Worm (Caenorhabditis elegans) whole organism, L1 larva: ENCODE results near the gene srx-48.

Experiments
- C04F5.9 ChIP-seq: sonication (generic microtip); optimal IDR thresholded peaks from 2 replicates; lab custom pipeline; 2016; ENCODE audit warnings: missing genetic modification characterization, missing compliant biosample characterization
- F16B12.6 ChIP-seq: fragments of 150-350 bp; optimal IDR thresholded peaks from 2 replicates; lab custom pipeline; 2014; ENCODE audit warnings: missing biosample characterization, missing genetic modification characterization
- alr-1 ChIP-seq: fragments of 200-800 bp; sonication (Bioruptor generic); optimal IDR thresholded peaks from 2 replicates; lab custom pipeline; 2018; ENCODE audit warnings: borderline replicate concordance, mild to moderate bottlenecking, missing genetic modification characterization, missing compliant biosample characterization
- ceh-63 ChIP-seq: fragments of 200-800 bp; sonication (Bioruptor generic); optimal IDR thresholded peaks from 2 replicates; lab custom pipeline; 2018; ENCODE audit warnings: mild to moderate bottlenecking, missing genetic modification characterization, missing compliant biosample characterization
- ceh-8 ChIP-seq: fragments of 200-800 bp; sonication (Bioruptor generic); optimal IDR thresholded peaks from 2 replicates; lab custom pipeline; 2018; ENCODE audit warnings: mild to moderate bottlenecking, missing genetic modification characterization, moderate library complexity, missing compliant biosample characterization
- ceh-82 ChIP-seq, 3 experiments: fragments of 150-350 bp in 1 of 3; sonication (generic microtip) in 2 of 3; optimal IDR thresholded peaks; 2 replicates each; lab custom pipeline; 2014 to 2017; ENCODE audit warnings: missing biosample characterization in 3 of 3, missing genetic modification characterization in 3 of 3
- ceh-90 ChIP-seq: sonication (generic microtip); optimal IDR thresholded peaks from 2 replicates; lab custom pipeline; 2016; ENCODE audit warnings: missing genetic modification characterization, missing compliant biosample characterization
- dsc-1 ChIP-seq: sonication (generic microtip); optimal IDR thresholded peaks from 2 replicates; lab custom pipeline; 2016; ENCODE audit warnings: mild to moderate bottlenecking, missing genetic modification characterization, missing compliant biosample characterization
- efl-3 ChIP-seq: fragments of 200-800 bp; sonication (Bioruptor generic); optimal IDR thresholded peaks from 2 replicates; lab custom pipeline; 2018; ENCODE audit warnings: mild to moderate bottlenecking, missing genetic modification characterization, missing compliant biosample characterization
- egl-13 ChIP-seq: sonication (generic microtip); optimal IDR thresholded peaks from 2 replicates; lab custom pipeline; 2016; ENCODE audit warnings: missing genotype, missing genetic modification reagents, missing genetic modification characterization, missing compliant biosample characterization
- elt-2 ChIP-seq: sonication (generic microtip); optimal IDR thresholded peaks from 2 replicates; lab custom pipeline; 2016; ENCODE audit warnings: missing genetic modification characterization, mild to moderate bottlenecking, inconsistent platforms, missing compliant biosample characterization, missing genetic modification reagents
- elt-3 ChIP-seq, 6 experiments: fragments of 150-350 bp in 1 of 6; sonication (generic microtip); optimal IDR thresholded peaks; 2 replicates each; lab custom pipeline; 2017 to 2018; ENCODE audit warnings: missing biosample characterization in 6 of 6, missing genetic modification characterization in 6 of 6, inconsistent platforms in 1 of 6
- ets-5 ChIP-seq: fragments of 200-800 bp; sonication (Bioruptor generic); IDR thresholded peaks from 2 replicates; pipeline ENCODE4 v1.3.6; 2022; ENCODE audit warnings: missing genetic modification characterization, missing compliant biosample characterization
- fkh-10 ChIP-seq: sonication (generic microtip); optimal IDR thresholded peaks from 2 replicates; lab custom pipeline; 2017; ENCODE audit warnings: missing biosample characterization, missing genetic modification reagents, missing genetic modification characterization
- fkh-4 ChIP-seq: sonication (generic microtip); optimal IDR thresholded peaks from 2 replicates; lab custom pipeline; 2016; ENCODE audit warnings: missing compliant biosample characterization, missing genetic modification characterization, borderline replicate concordance
- grh-1 ChIP-seq: fragments of 200-800 bp; sonication (Bioruptor generic); IDR thresholded peaks from 2 replicates; pipeline ENCODE4 v1.3.6; 2022; ENCODE audit warnings: missing genetic modification reagents, missing genetic modification characterization, missing compliant biosample characterization
- hlh-17 ChIP-seq: fragments of 200-800 bp; sonication (Bioruptor generic); optimal IDR thresholded peaks from 2 replicates; lab custom pipeline; 2018; ENCODE audit warnings: missing genetic modification characterization, mild to moderate bottlenecking, missing compliant biosample characterization, moderate library complexity, borderline replicate concordance
- irx-1 ChIP-seq: sonication (generic microtip); optimal IDR thresholded peaks from 2 replicates; lab custom pipeline; 2016; ENCODE audit warnings: missing genetic modification characterization, missing compliant biosample characterization
- lin-14 ChIP-seq: fragments of 200-800 bp; sonication (Bioruptor generic); optimal IDR thresholded peaks from 2 replicates; lab custom pipeline; 2018; ENCODE audit warnings: mild to moderate bottlenecking, missing genetic modification characterization, moderate library complexity, missing compliant biosample characterization
- lin-15B ChIP-seq: fragments of 150-350 bp; sonication (generic microtip); optimal IDR thresholded peaks from 3 replicates; lab custom pipeline; 2014; ENCODE audit warnings: missing biosample characterization, missing genetic modification characterization
- lin-39 ChIP-seq: fragments of 150-350 bp; optimal IDR thresholded peaks from 2 replicates; lab custom pipeline; 2014; ENCODE audit warnings: missing biosample characterization, missing genetic modification reagents, missing genetic modification characterization
- lir-3 ChIP-seq: sonication (generic microtip); optimal IDR thresholded peaks from 2 replicates; lab custom pipeline; 2016; ENCODE audit warnings: mild to moderate bottlenecking, missing genetic modification characterization, moderate library complexity, missing compliant biosample characterization; ENCODE audit not compliant: poor library complexity
- lsy-2 ChIP-seq, 2 experiments: fragments of 150-350 bp; optimal IDR thresholded peaks; 2 replicates each; lab custom pipeline; 2014; ENCODE audit warnings: missing biosample characterization in 2 of 2, missing genetic modification characterization in 2 of 2
- mdl-1 ChIP-seq, 2 experiments: fragments of 150-350 bp; optimal IDR thresholded peaks; 2 replicates each; lab custom pipeline; 2014 to 2017; ENCODE audit warnings: missing biosample characterization in 2 of 2, missing genetic modification characterization in 2 of 2, inconsistent platforms in 1 of 2
- mef-2 ChIP-seq: fragments of 150-350 bp; optimal IDR thresholded peaks from 2 replicates; lab custom pipeline; 2014; ENCODE audit warnings: missing biosample characterization, missing genetic modification characterization
- nhr-19 ChIP-seq: fragments of 200-800 bp; sonication (Bioruptor generic); conservative IDR thresholded peaks from 2 replicates; pipeline ENCODE4 v1.3.6; 2022; ENCODE audit warnings: missing genetic modification characterization, missing compliant biosample characterization
- nhr-20 ChIP-seq: sonication (generic microtip); optimal IDR thresholded peaks from 2 replicates; lab custom pipeline; 2016; ENCODE audit warnings: mild to moderate bottlenecking, missing genetic modification characterization, missing compliant biosample characterization
- nhr-76 ChIP-seq: sonication (generic microtip); optimal IDR thresholded peaks from 2 replicates; lab custom pipeline; 2017; ENCODE audit warnings: missing biosample characterization, missing genetic modification characterization
- nhr-77 ChIP-seq: fragments of 150-350 bp; optimal IDR thresholded peaks from 2 replicates; lab custom pipeline; 2014; ENCODE audit warnings: missing biosample characterization, missing genetic modification characterization
- nhr-84 ChIP-seq: sonication (generic microtip); optimal IDR thresholded peaks from 2 replicates; lab custom pipeline; 2017; ENCODE audit warnings: missing biosample characterization, missing genetic modification characterization
- nhr-85 ChIP-seq: sonication (generic microtip); peaks from one replicate; lab custom pipeline; 2016; ENCODE audit warnings: missing genetic modification characterization, inconsistent platforms, missing compliant biosample characterization
- pag-3 ChIP-seq: sonication (generic microtip); optimal IDR thresholded peaks from 2 replicates; lab custom pipeline; 2017; ENCODE audit warnings: missing genetic modification characterization, mild to moderate bottlenecking, missing compliant biosample characterization, antibody characterized with exemption, borderline replicate concordance; ENCODE audit not compliant: insufficient read depth
- pax-3 ChIP-seq: fragments of 200-800 bp; sonication (Bioruptor generic); optimal IDR thresholded peaks from 2 replicates; lab custom pipeline; 2018; ENCODE audit warnings: mild to moderate bottlenecking, missing genetic modification characterization, moderate library complexity, missing compliant biosample characterization
- pqm-1 ChIP-seq: sonication (generic microtip); optimal IDR thresholded peaks from 3 replicates; lab custom pipeline; 2017; ENCODE audit warnings: missing biosample characterization, missing genetic modification characterization
- snpc-4 ChIP-seq: fragments of 150-350 bp; optimal IDR thresholded peaks from 2 replicates; lab custom pipeline; 2014; ENCODE audit warnings: missing biosample characterization, missing genetic modification characterization
- sptf-1 ChIP-seq: fragments of 150-350 bp; optimal IDR thresholded peaks from 2 replicates; lab custom pipeline; 2014; ENCODE audit warnings: missing biosample characterization, missing genetic modification characterization
- unc-86 ChIP-seq: sonication (generic microtip); optimal IDR thresholded peaks from 2 replicates; lab custom pipeline; 2016; ENCODE audit warnings: missing genetic modification characterization, missing compliant biosample characterization
- ztf-11 ChIP-seq, 2 experiments: sonication (generic microtip); optimal IDR thresholded peaks; 2 replicates each; lab custom pipeline; 2016 to 2017; ENCODE audit warnings: missing genetic modification characterization in 2 of 2, missing biosample characterization in 1 of 2, missing compliant biosample characterization in 1 of 2
- ztf-4 ChIP-seq: fragments of 150-350 bp; optimal IDR thresholded peaks from 2 replicates; lab custom pipeline; 2014; ENCODE audit warnings: missing biosample characterization, missing genetic modification characterization

Gene srx-48

DNA sequence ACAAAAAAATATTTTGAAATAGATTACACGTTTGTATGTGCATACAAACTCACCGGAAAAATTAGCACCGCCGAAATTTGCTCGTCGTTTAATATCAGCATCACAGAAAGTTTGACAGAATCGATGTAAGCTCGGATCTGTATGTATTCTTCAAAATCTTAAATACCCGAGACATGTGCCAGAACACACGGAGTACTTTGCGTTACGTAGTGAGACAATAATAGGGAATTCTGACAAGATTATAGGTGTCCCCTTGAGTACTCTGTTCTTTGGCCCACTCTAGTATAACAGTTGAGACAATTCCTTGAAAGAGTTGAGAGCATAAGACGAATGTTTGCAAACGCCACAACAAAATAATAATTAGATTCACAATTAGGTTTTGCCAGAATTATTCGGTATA, at the start of gene srx-48:
Gene srx-48, minus strand, starts transcription at position 101 of the 400 bp plus-strand sequence.
- TF ChIP-seq pax-3: peak; percentile 67
- TF ChIP-seq F16B12.6 (tag; lab: Kevin White, UChicago): no peak

DNA sequence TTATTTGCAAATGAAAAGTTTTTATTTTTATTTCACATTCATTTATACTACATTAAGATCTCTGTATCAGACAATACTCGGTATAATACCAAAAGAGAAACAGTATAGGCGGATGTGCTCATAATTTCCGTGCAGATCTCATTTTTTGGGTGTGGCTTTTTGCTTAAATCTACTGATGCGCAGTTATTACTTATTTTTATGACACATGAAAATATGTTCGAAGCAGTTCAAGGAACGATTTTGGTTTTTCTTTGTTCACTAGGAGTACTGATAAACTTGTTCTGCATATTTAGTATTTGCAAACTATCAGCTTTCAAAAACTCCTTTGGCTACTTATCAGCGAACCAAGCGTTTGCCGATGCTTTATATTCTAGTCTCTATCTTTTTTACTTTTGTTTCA, 48.9 kb upstream of the srx-48 start, which contains the start of gene srx-58:
Gene srx-58, plus strand, starts transcription at position 301 of the 400 bp plus-strand sequence.
- TF ChIP-seq egl-13 (tag; lab: Kevin White, UChicago) (no peak), nhr-19 (GFP tag; lab: Robert Waterston, UW) (no peak), lsy-2 (tag; optimal IDR thresholded peaks at IDR 0.05; lab: Kevin White, UChicago) (no peak), lir-3 (tag; lab: Kevin White, UChicago) (no peak), unc-86 (tag; lab: Kevin White, UChicago) (no peak), mdl-1 (tag; optimal IDR thresholded peaks at IDR 0.05; lab: Kevin White, UChicago) (no peak), lin-15B (tag; lab: Kevin White, UChicago) (no peak), snpc-4 (tag; lab: Kevin White, UChicago) (no peak), ceh-90 (no peak)

DNA sequence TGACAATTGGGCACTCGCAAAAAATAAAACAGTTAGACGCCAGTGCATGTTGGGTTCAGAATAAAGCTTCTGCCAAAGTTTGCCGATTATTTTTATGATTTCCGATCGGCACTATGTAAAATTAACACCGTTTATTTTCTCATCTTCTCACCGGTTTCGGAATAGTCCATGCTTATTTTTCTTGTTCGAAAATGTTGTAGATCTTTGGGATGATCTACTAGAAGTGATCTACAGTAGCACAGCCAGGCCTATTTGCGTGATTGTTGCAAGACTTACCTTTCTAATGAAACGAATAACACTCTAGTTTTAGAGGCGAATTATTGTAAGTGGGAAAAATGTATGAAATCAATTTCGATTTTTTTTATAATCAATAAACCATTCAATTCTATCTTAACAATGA, 47.1 kb upstream of the srx-48 start, which contains the start of gene clec-231:
Gene clec-231, minus strand, starts transcription at position 101 of the 400 bp plus-strand sequence.
- TF ChIP-seq pag-3 (tag; lab: Kevin White, UChicago) (no peak), grh-1 (GFP tag; lab: Robert Waterston, UW) (no peak)

DNA sequence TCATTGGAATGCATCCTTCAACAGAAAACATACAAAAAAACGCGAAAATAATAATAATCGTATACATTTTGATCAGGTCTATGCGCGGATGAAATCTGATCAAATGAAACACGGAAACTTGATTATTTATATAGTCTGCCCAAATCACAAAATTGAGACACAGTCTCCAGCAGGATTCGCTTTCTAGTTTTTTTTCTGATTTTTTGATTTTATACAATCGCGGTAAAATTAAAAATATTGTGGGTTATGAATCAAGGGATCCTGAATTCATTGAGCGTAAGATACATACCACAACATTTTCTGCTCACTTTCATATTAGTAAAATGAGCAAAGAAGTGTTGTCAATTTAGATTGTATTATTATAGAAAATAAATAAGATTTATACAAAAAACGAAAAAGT, 45.5 kb upstream of the srx-48 start, which contains the start of gene clec-230:
Gene clec-230, minus strand, starts transcription at position 101 of the 400 bp plus-strand sequence.
- no peak for TF ChIP-seq lin-39
- no peak for TF ChIP-seq alr-1
- TF ChIP-seq fkh-10 (GFP tag; lab: Kevin White, UChicago): no peak
- no peak for TF ChIP-seq nhr-76 (tag; lab: Kevin White, UChicago)
- TF ChIP-seq fkh-4 (tag; lab: Kevin White, UChicago): no peak
- TF ChIP-seq pag-3 (tag; lab: Kevin White, UChicago): no peak
- TF ChIP-seq lsy-2 (tag; optimal IDR thresholded peaks at IDR 0.05; lab: Kevin White, UChicago): no peak
- no peak for TF ChIP-seq ztf-11 (tag; optimal IDR thresholded peaks at IDR 0.05; lab: Kevin White, UChicago)
- TF ChIP-seq, all 84 proteins: peak for 0

DNA sequence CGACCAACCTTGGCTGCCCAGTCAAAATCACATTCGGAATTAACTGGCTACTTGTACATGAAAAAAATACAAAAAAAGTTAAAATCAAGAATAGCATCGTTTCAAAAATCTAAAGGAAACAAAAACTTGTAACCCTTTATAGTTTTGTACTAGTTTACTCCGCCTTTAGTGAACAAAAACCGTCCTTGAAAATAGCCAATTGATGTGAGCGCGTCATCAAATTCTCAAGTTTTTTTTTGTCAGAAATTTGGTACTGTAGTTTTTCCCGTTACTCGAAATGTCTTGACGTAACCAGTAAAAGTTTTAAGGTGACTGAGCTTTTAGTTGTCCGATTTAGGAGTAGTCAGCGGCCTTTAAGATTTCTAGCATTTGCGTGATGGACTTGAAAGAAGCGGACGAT, 43.8 kb upstream of the srx-48 start, which contains the start of gene C29F3.3:
Gene C29F3.3, minus strand, starts transcription at position 101 of the 400 bp plus-strand sequence.
- no peak for TF ChIP-seq fkh-10 (GFP tag; lab: Kevin White, UChicago)
- TF ChIP-seq sptf-1 (tag; lab: Kevin White, UChicago): no peak
- no peak for TF ChIP-seq nhr-20 (tag; lab: Kevin White, UChicago)
- TF ChIP-seq egl-13 (tag; lab: Kevin White, UChicago): no peak
- TF ChIP-seq nhr-77: no peak
- no peak for TF ChIP-seq C04F5.9 (tag; lab: Kevin White, UChicago)
- TF ChIP-seq F16B12.6 (tag; lab: Kevin White, UChicago): no peak
- TF ChIP-seq efl-3: no peak
- TF ChIP-seq nhr-85 (tag; lab: Kevin White, UChicago): no peak
- no peak for TF ChIP-seq ceh-63 (GFP tag; lab: Kevin White, UChicago)
- TF ChIP-seq lin-15B (tag; lab: Kevin White, UChicago): no peak
- TF ChIP-seq hlh-17 (GFP tag; lab: Kevin White, UChicago): no peak
- TF ChIP-seq irx-1: no peak

DNA sequence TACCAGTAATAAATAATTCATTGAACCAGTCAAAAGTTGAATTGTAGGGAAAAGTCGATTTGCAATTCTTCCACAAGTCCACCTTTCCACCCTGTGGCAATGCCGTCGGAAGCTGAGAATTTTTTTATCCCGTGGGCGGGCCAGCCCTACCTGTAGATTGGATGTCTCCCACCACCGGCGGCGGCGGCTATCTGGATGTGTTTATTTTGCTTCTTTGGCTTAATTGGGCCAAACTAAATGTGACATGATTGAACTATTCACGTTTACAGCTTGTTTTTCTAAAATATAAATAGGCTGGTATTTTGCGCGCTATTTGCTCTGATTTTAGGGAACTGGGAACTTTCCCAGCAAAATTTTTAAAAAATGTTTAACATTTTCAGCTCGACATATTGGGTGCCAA, 41.0 kb upstream of the srx-48 start, which contains the start of gene wrt-8:
Gene wrt-8, minus strand, starts transcription at position 101 of the 400 bp plus-strand sequence.
- TF ChIP-seq elt-3 (tag; optimal IDR thresholded peaks at IDR 0.05; lab: Kevin White, UChicago) (no peak), dsc-1 (tag; lab: Kevin White, UChicago) (no peak), nhr-77 (no peak), snpc-4 (tag; lab: Kevin White, UChicago) (no peak), elt-2 (no peak), lin-14 (GFP tag; lab: Kevin White, UChicago) (no peak), mef-2 (tag; lab: Kevin White, UChicago) (no peak), pqm-1 (tag; lab: Kevin White, UChicago) (no peak), nhr-84 (tag; lab: Kevin White, UChicago) (no peak), ceh-82 (tag; optimal IDR thresholded peaks at IDR 0.05; lab: Kevin White, UChicago) (no peak), ceh-8 (no peak), ztf-4 (tag; lab: Kevin White, UChicago) (no peak), ets-5 (no peak), nhr-76 (tag; lab: Kevin White, UChicago) (no peak)
- TF ChIP-seq, all 84 proteins: peak for 0
